Worm (Caenorhabditis elegans): ENCODE measurements around the gene nhr-3.

nhr-3 gene

DNA sequence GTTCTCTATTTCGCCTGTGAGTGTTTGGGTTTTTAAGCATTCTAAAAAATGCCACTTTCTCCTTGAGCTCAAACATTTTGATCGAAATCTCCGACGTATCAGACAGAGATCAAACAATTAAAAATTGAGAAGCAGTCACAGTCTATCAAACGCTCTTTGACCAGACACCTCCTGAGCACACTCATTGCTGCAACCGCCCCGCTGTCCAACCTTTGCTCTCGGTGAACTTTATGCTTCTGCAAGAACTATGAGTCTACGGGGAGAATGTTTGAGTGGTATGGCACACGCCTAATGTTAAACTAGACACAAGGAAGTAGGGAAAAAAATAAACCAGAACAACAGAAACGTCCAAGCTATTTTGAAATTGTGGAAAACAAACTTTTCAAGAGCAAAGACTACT lies 6.9 kb downstream of the nhr-3 start:
- no peak for TF ChIP-seq unc-62 (GFP tag; optimal IDR thresholded peaks at IDR 0.05)

DNA sequence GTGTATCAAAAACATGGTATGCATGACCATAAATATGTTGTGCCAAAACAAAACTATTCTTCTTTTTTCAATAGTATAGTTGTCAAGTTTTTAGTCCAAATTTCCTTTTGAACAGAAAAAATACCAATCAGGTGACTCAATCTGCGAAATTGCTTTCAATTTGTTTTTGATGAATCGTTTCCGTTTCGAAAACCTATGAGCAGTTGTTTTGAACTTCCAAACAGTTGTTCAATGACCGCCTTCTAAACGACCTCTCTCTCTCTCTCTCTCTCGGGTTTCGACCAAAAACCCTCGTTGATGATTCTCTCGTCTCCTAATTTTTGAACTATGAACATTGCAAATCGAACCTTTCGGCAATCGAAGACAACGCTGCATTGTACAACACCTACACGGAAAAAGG lies 7.7 kb downstream of the nhr-3 start:
- TF ChIP-seq unc-62 (GFP tag; optimal IDR thresholded peaks at IDR 0.05), result no peak

DNA sequence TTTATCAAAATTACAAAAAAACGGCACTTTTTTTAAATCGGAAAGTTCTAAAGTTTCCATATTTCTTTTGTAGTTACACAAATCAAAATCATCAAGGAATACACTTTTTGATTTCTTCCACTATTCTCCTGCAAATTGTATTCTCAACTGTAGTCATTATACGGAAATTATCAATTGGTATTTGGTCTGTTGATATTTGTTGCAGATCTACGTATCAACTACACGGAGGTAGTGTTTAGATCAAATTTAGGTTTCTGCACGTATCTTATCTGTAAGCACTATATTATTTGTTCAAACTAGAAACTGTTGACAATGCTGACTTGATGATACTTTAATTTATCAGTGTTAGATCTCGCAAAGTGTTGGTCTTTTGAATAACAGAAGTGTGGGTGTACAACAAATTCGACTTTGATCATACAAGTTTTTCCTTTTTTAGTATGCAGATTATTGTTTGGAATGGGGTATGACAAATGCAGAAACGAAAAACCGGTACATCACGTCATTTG lies 10.0 kb downstream of the nhr-3 start:
- no peak for TF ChIP-seq unc-62 (GFP tag; optimal IDR thresholded peaks at IDR 0.05)

DNA sequence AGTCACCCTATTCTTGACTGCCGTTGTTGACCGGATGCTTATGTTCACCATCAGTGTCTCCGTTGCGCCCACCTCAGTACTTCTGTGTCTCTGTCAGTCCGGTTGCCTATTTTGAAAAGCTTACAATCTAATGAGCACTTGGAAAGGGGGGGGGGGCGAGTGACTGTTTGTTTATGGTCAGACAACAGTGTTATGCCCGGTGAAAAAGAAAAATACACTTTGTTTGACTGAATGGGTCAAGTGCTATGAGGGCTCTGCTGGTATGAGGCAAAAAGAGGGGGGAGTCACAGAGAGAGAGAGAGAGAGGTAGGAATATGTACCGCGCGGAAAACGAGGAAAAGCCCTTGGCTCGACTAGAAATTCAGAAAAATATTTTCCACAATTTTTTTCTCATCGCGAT lies 13.0 kb downstream of the nhr-3 start:
- no peak for TF ChIP-seq unc-62 (GFP tag; optimal IDR thresholded peaks at IDR 0.05)

DNA sequence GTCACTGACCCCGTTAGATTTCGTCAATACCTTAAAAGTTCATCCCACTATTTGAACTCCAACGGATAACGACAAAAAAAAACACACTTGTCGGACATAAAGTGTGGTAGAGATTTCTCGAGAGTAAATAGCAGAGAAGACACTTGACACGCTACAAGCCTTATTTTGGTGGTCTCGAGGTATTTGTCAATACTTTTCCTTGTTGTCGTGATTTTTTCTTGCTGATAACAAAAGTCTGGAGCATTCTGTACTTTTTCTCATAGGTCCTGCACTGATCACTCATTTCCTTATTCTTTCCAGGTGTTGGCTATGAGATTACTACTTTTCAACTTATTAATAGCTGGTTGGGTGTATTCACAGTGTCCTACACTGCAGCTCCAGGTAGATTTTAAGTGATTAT lies 14.1 kb downstream of the nhr-3 start, which contains the start of gene lron-1:
TSS of gene lron-1 (plus strand) at position 301 of the 400 bp plus-strand sequence.
- no peak for TF ChIP-seq unc-62 (GFP tag; optimal IDR thresholded peaks at IDR 0.05)

DNA sequence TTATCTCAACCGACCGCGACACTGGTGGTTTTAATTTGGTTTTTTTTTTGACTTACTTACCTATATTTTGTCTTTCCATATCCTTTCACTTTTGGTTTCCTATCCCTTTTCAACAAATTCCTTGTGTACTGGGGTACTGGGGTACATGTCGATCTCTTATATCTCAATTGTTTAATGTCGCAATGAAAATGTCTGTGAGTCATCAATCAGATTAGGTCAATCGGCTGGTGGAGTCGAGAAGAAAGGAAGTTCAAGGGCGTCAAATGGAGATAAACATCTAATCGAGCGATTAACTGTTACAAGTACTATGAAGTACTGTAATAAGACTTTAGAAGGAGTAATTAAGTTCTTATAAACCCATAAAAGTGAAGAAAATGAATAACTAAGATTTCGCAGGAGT lies 17.6 kb downstream of the nhr-3 start:
- TF ChIP-seq unc-62 (GFP tag; optimal IDR thresholded peaks at IDR 0.05), result no peak

DNA sequence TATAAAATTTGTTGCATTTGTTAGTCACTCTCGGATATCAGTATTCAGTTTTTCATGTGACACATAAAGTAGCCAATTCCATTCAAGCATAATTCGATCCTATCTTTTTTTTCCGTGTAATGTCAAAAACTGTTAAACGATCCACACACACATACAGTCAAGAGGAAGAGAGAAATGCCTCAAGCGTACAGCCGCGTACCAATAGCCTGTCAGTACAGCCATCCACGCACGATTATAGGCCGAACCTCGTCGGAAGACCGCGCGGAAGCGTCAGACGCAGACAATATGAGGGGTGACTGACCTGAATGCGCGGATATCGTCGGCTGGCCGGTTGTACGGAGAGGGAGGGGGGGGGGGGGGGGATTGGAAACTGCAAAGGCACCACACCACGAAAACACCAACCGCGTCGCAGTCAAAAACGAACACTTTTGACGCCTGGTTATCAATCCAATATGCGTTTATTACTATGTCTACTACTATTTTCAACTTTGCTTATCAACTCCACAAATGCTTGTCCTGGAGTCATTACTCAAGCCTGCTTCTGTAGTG lies 19.3 kb downstream of the nhr-3 start, which contains the start of gene let-4:
TSS of gene let-4 (plus strand) at position 357 of the 549 bp plus-strand sequence.
- no peak for TF ChIP-seq unc-62 (GFP tag; optimal IDR thresholded peaks at IDR 0.05)

DNA sequence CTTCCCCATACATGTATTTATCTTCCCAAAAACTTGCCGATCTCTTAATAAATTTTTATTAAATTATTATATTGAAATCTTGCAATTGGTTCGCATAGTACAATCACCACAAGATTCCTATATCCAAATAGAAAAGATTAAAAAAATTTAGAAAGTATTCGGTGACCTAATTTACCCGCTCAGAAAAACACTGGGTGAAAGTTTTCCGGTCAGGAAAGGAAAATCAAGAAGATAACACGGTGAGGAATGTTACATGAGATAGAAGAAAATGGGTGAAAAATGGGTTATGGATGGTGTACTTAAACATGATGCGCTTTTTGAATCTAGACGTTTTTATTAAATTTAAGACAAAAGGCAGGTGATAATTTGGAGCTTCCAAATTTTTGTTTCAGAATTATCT lies 22.5 kb downstream of the nhr-3 start:
- TF ChIP-seq unc-62 (GFP tag; optimal IDR thresholded peaks at IDR 0.05), result no peak

DNA sequence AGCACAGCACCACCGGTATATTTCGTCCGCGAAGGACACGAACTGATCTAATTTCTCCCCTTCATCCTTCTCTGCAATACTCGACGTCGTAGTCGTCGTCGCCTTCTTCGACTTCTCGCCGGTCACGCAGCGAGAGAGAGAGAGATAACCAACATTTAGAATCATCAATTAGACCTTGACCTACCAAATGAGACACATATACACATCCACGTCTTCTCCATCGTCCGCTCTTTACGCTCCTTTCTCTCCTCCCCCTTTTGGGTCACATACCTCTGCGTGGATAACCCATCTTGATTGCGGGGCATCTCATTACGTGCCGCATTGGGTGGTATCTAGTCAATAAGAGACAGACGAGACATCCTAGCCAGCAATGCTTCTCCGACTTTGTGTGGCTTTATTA lies 23.1 kb downstream of the nhr-3 start, which contains the start of gene sym-1:
TSS of gene sym-1 (plus strand) at position 194 of the 400 bp plus-strand sequence.
- no peak for TF ChIP-seq unc-62 (GFP tag; optimal IDR thresholded peaks at IDR 0.05)

DNA sequence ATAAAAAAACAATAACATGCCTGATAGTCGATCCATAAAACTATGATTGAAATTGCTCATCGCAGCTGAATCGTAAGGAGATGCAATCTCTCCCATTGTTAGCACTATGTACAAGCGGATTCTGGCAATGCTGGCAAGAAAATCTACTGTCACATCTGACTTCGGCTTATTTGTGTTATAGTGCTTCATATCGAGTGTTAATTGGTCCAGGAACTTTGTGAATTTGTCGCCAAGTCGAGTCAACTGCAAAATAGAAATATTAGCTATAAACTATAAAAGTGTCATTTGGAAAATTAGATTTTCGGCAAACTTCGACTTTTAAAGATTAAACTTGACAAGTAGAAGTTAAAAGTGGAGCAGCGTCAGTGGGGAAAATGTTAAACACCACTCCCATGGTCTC lies 26.0 kb downstream of the nhr-3 start:
- TF ChIP-seq unc-62 (GFP tag; optimal IDR thresholded peaks at IDR 0.05), result no peak

DNA sequence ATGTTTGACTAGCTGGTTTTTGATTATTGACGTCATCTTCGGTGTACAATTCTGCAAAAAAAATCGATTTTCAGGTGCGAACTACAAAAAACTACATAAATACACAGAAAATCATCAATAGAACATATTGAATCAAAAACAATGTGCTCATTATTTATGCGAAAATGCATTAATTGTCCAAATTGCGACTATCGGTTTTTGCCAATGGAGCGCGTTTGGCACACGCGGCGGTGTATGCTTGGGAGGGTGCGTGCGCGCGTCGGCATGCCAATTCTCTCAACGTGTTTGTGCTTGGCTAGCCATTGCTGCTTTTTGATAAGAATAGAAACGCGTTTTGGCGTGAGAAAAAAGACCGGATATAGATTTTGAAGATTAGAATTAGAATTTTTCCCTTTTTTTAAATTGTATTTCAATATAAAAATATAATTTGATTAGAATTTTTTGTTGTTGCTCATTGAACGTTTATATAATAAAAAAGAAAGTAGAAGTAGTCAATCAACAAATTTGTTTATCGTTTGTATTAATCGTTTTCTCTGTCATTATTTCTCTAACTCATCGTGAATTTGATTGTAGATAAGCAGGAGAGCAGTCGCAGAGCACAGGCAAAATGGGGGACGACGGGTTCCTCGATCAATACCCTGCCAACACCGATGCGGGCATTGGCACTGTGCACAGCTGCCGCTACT lies 30.9 kb downstream of the nhr-3 start, which contains the start of the genes C44H4.4 and tap-1:
TSS of gene C44H4.4 (minus strand) at position 51 of the 686 bp plus-strand sequence.
TSS of gene tap-1 (plus strand) at position 574 of the 686 bp plus-strand sequence.
- TF ChIP-seq unc-62 (GFP tag; optimal IDR thresholded peaks at IDR 0.05), result no peak

DNA sequence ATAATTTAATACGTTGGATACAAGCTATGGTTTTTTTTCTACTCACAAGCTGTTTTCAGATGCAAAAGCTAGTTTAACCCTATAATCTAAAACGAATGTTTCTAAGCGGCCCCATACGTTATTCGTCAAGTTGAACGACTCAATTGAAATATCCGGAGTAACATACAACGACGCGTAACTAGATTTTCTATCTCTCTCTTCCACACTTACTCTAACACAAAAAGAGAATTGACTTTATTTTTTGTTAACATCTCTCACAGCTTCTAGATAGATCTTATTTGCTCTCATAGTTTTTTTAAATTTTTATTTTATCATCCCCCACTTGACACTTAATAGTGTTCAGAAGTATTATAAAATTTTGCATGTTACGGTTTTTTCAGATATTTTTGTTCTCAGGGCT lies 34.9 kb downstream of the nhr-3 start:
- TF ChIP-seq unc-62 (GFP tag; optimal IDR thresholded peaks at IDR 0.05), result no peak

DNA sequence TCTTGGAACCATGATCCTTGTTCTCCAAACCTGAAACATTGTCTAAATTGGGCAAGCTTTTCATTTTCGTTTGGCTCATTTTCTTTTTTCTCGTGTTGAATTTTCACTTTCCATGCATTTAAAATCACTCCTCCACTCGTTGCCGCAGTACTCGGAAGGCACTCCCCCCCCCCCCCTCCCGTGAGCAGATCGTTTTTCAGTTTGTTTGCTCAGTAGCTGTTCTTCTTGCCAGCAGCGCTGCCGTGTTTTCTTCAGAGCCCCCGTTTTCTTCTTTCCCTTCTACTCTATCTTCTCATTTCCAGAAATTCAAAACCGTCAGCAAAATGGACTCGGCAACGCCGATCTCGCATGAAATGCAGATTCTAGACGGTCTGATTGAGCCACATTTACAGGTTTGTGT lies 36.5 kb downstream of the nhr-3 start, which contains the start of gene C44H4.8:
TSS of gene C44H4.8 (plus strand) at position 301 of the 400 bp plus-strand sequence.
- TF ChIP-seq unc-62 (GFP tag; optimal IDR thresholded peaks at IDR 0.05), result no peak

DNA sequence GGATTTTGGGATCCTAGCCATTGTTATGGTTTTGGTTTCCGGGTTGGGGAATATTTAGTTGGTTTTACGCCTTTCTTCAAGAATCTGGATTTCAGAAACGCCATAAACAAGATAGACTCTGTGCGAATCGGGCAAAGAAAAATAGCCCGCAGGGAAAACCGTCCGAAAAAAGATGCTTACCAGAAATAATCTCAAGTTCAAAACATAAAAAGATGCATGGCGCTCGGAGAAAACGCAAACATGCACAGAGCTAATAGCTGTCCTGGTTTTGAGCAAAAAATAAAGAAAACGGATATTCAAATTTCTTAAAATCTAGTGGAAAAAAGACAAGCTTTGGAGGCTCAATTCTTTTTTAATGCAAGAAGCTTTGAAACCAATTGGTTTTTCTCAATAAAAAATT lies 40.9 kb downstream of the nhr-3 start, which contains the start of gene C44H4.6:
TSS of gene C44H4.6 (minus strand) at position 101 of the 400 bp plus-strand sequence.
- no peak for TF ChIP-seq unc-62 (GFP tag; optimal IDR thresholded peaks at IDR 0.05)

DNA sequence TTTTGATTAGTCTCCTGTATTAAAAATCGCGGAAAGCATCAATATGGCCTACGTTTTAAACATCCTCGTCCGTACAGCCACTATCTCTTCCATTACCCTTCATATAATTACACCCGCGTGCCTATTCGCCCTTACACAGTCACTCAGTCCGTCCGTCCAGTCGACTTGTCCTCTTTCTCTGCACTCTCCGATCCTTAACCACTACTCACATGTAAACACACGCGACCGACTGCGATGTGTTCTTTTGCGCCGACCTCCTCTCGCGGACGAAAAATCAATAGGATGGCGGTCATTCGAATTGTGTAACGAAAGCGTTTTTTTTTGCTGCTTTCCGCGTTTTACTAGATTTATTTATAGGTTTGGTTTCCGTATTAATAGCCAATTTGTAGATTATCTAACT lies 44.4 kb downstream of the nhr-3 start, which contains the start of gene eor-2:
TSS of gene eor-2 (plus strand) at position 342 of the 400 bp plus-strand sequence.
- TF ChIP-seq unc-62 (GFP tag; optimal IDR thresholded peaks at IDR 0.05), result no peak

DNA sequence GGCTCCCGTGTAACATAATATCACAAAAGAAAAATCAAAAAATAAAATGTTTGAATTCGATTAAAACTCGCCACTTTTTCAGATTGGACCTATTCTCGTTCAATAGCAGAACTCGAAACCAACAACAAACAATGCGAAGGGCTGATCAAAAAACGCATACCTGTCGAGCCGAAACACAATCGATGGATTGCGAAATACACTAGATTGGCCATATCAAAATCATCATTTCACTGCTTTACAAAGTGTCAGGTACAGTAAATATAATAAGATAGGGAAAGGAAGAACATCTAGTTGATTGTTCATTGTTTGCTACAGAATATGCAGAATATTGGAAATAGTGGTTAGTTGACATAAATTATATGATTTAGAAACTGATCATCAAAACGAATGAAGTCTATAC lies 49.5 kb downstream of the nhr-3 start:
- TF ChIP-seq unc-62 (GFP tag; optimal IDR thresholded peaks at IDR 0.05), result no peak
